Worm (Caenorhabditis elegans) whole organism, L3 larva: ENCODE results near the gene R166.3.

ENCODE experiments used
- ceh-16 ChIP-seq: sonication (generic microtip); optimal IDR thresholded peaks from 2 replicates; lab custom pipeline; 2017; ENCODE audit warnings: missing biosample characterization, missing genetic modification characterization
- egl-27 ChIP-seq: sonication (generic microtip); optimal IDR thresholded peaks from 4 replicates; lab custom pipeline; 2017; ENCODE audit warnings: missing biosample characterization, missing genetic modification reagents, missing genetic modification characterization
- elt-1 ChIP-seq: fragments of 150-350 bp; optimal IDR thresholded peaks from 2 replicates; lab custom pipeline; 2014; ENCODE audit warnings: missing biosample characterization, missing genetic modification characterization
- fkh-10 ChIP-seq: sonication (generic microtip); optimal IDR thresholded peaks from 2 replicates; lab custom pipeline; 2017; ENCODE audit warnings: missing biosample characterization, missing genetic modification reagents, missing genetic modification characterization
- lin-39 ChIP-seq: fragments of 150-350 bp; optimal IDR thresholded peaks from 2 replicates; lab custom pipeline; 2018; ENCODE audit warnings: missing biosample characterization, missing genetic modification reagents, missing genetic modification characterization
- nfya-1 ChIP-seq: sonication (generic microtip); optimal IDR thresholded peaks from 2 replicates; lab custom pipeline; 2017; ENCODE audit warnings: missing genetic modification characterization, mild to moderate bottlenecking, missing compliant biosample characterization, antibody characterized with exemption, moderate library complexity; ENCODE audit not compliant: insufficient read depth
- nhr-28 ChIP-seq: fragments of 150-350 bp; optimal IDR thresholded peaks from 2 replicates; lab custom pipeline; 2014; ENCODE audit warnings: missing biosample characterization, missing genetic modification characterization
- snpc-4 ChIP-seq: fragments of 150-350 bp; optimal IDR thresholded peaks from 2 replicates; lab custom pipeline; 2014; ENCODE audit warnings: missing biosample characterization, missing genetic modification characterization
- tbx-2 ChIP-seq: sonication (generic microtip); optimal IDR thresholded peaks from 2 replicates; lab custom pipeline; 2016; ENCODE audit warnings: mild to moderate bottlenecking, missing genetic modification characterization, missing compliant biosample characterization
- unc-62 ChIP-seq: fragments of 150-350 bp; sonication (generic microtip); optimal IDR thresholded peaks from 4 replicates; lab custom pipeline; 2014; ENCODE audit warnings: missing biosample characterization, missing genetic modification reagents, missing genetic modification characterization
- ztf-11 ChIP-seq: fragments of 150-350 bp; optimal IDR thresholded peaks from 2 replicates; lab custom pipeline; 2014; ENCODE audit warnings: missing biosample characterization, missing genetic modification characterization

- TF ChIP-seq nhr-28 (no peak), snpc-4 (tag; lab: Kevin White, UChicago) (no peak), egl-27 (tag; lab: Kevin White, UChicago) (no peak), lin-39 (tag; lab: Kevin White, UChicago) (no peak), fkh-10 (GFP tag; lab: Kevin White, UChicago) (no peak), ztf-11 (tag; lab: Kevin White, UChicago) (no peak), ceh-16 (tag; lab: Kevin White, UChicago) (no peak), elt-1 (tag; lab: Kevin White, UChicago) (no peak), nfya-1 (no peak), tbx-2 (tag; lab: Kevin White, UChicago) (no peak), unc-62 (GFP tag; lab: Kevin White, UChicago) (no peak)
These were observed 32.8 kb upstream of the R166.3 start, which contains the start of gene C06A1.3 for ce11 chrII:10571967-10572366.
